Worm (Caenorhabditis elegans): Measurements from ENCODE around the gene idpp-12.

Gene idpp-12

DNA sequence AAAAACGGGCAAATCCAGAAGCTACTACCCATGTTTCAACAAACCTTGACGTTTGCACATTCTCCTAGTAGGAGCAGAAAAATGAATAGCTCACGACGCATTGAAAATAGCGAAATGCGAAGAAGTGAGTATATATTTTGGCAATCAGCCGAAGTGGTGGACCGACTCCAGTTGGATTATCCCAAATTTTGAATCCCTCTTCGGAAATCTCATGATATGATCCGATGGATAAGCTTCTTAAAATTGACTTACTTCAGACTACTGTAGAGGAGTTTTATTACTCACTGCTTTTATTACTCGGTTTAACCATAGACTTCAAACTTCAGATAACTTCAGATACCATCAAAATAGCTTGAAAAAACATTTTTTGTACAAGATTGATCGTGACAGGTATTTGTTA is 14.6 kb upstream of the idpp-12 start, which contains the start of gene gcy-23:
TSS of gene gcy-23 (minus strand) at position 101 of the 400 bp plus-strand sequence.
- no peak for TF ChIP-seq C08G9.2 (tag; optimal IDR thresholded peaks at IDR 0.05)
- no peak for TF ChIP-seq pag-3 (tag; optimal IDR thresholded peaks at IDR 0.05; ENCODE audit: borderline replicate concordance)
- no peak for TF ChIP-seq fax-1 (tag; optimal IDR thresholded peaks at IDR 0.05)
- TF ChIP-seq fkh-10 (GFP tag; optimal IDR thresholded peaks at IDR 0.05) = no peak
- TF ChIP-seq sox-2 (GFP tag; IDR thresholded peaks at IDR 0.05) = no peak
- no peak for TF ChIP-seq F13H6.1 (tag; optimal IDR thresholded peaks at IDR 0.05)
- no peak for TF ChIP-seq ceh-45 (GFP tag; IDR thresholded peaks at IDR 0.05)
- no peak for TF ChIP-seq sox-4 (tag; optimal IDR thresholded peaks at IDR 0.05)

- TF ChIP-seq hlh-15 (tag; optimal IDR thresholded peaks at IDR 0.05) (no peak), fax-1 (tag; optimal IDR thresholded peaks at IDR 0.05) (no peak), ttx-3 (tag; optimal IDR thresholded peaks at IDR 0.05) (no peak), pha-4 (tag; optimal IDR thresholded peaks at IDR 0.05) (no peak), ceh-22 (tag; optimal IDR thresholded peaks at IDR 0.05) (no peak)
Measured at ce11 chrIV:3291977-3292561, 11.7 kb upstream of the idpp-12 start, which contains the start of gene W08E12.8. Gene W08E12.8, plus strand, starts transcription at chrIV:3292371.

DNA sequence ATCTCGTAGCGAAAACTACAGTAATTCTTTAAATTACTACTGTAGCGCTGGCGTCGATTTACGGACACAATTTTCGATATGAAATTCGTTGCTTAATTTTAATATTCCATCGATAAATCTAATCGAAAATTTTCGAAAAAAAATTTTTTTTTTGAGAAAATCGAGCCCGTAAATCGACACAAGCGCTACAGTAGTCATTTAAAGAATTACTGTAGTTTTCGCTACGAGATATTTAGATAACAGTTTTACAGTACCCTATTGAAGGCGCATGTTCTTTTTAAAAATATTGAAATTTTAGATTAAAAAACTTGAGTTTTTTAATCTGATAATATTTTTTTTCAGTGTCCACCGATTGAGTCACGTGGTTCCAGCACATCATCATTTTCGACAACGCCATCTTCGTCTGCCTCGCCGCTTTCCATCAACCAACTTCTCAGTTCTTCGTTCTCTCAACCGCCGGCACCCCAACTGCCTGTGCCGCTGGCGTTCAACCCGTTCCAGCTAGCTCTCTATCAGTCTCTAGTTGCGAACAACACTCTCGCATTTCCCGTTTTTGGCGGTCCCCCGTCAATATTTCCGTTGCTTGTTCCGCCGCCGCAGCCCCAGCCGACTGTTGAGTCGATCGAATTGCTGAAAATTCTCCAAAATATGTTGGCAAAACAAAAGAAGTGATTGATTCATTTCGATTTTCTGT is 9.8 kb upstream of the idpp-12 start:
- TF ChIP-seq pha-4 (tag; optimal IDR thresholded peaks at IDR 0.05) = no peak
- TF ChIP-seq elt-4 (tag; optimal IDR thresholded peaks at IDR 0.05) = no peak
- no peak for TF ChIP-seq F13H6.1 (tag; optimal IDR thresholded peaks at IDR 0.05)
- no peak for TF ChIP-seq ets-4 (tag; optimal IDR thresholded peaks at IDR 0.05)
- TF ChIP-seq nfya-1 (tag; optimal IDR thresholded peaks at IDR 0.05) = no peak
- no peak for TF ChIP-seq sox-4 (tag; optimal IDR thresholded peaks at IDR 0.05)
- no peak for TF ChIP-seq ceh-48 (tag; optimal IDR thresholded peaks at IDR 0.05)

DNA sequence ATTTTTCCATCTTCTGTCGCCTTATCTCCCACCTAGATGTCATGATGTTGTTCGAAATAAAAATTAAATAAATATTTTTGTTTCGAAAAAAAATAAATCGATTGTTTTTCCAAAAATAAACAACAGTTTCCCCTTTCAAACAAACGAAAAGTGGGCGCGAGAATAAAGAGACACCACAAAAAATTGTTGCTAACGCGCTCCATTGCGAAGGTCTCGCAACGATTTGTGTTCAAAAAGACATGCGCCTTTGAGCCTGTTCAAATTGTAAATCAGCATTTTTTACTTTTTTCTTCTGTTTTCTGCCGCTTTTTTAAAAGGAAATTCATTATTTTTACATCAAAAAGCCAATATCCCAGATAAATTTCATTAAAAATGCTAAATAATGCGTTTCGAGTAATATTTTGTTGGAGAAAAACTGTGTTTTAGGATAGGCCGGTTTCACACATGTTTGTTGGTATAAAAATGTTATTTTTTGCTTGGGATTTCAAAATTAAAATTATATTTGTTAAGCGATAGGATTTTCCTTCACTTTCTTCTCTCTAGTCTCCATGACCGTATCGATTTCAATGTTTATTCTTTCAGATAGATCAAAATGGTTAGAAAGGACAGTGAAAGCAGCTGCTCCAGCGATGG is 9.1 kb upstream of the idpp-12 start, which contains the start of gene W08E12.7:
TSS of gene W08E12.7 (plus strand) at position 583 of the 633 bp plus-strand sequence.
- TF ChIP-seq lim-6 (tag; optimal IDR thresholded peaks at IDR 0.05) (no peak), ceh-31 (tag; optimal IDR thresholded peaks at IDR 0.05) (peak; percentile 94), pat-9 (tag; optimal IDR thresholded peaks at IDR 0.05) (peak; percentile 35), dmd-4 (tag; optimal IDR thresholded peaks at IDR 0.05; ENCODE audit: borderline replicate concordance) (peak; percentile 69), ceh-6 (GFP tag; optimal IDR thresholded peaks at IDR 0.05) (peak; percentile 22), che-1 (tag; optimal IDR thresholded peaks at IDR 0.05) (peak; percentile 25), unc-42 (tag; optimal IDR thresholded peaks at IDR 0.05) (peak; percentile 72), ceh-30 (tag; optimal IDR thresholded peaks at IDR 0.05) (peak; percentile 23), ceh-48 (tag; optimal IDR thresholded peaks at IDR 0.05) (peak; percentile 22), F13H6.1 (tag; optimal IDR thresholded peaks at IDR 0.05) (peak; percentile 57), hlh-13 (GFP tag; optimal IDR thresholded peaks at IDR 0.05) (no peak), C08G9.2 (tag; optimal IDR thresholded peaks at IDR 0.05) (peak; percentile 65), syd-9 (tag; optimal IDR thresholded peaks at IDR 0.05) (peak; percentile 35), elt-4 (tag; optimal IDR thresholded peaks at IDR 0.05) (no peak), pax-1 (tag; optimal IDR thresholded peaks at IDR 0.05) (peak; percentile 34), unc-3 (GFP tag; conservative IDR thresholded peaks at IDR 0.05) (peak; percentile 49), unc-3 (tag; optimal IDR thresholded peaks at IDR 0.05) (peak; percentile 60), T23F11.4 (GFP tag; optimal IDR thresholded peaks at IDR 0.05) (peak; percentile 17), K09A11.1 (tag; optimal IDR thresholded peaks at IDR 0.05; ENCODE audit: insufficient read depth) (peak; percentile 41), ttx-3 (tag; optimal IDR thresholded peaks at IDR 0.05) (peak; percentile 68), ztf-16 (tag; optimal IDR thresholded peaks at IDR 0.05) (peak; percentile 41), pha-2 (tag; optimal IDR thresholded peaks at IDR 0.05) (peak; percentile 15), npax-4 (tag; optimal IDR thresholded peaks at IDR 0.05) (peak; percentile 4), dve-1 (tag; optimal IDR thresholded peaks at IDR 0.05) (peak; percentile 74), fax-1 (tag; optimal IDR thresholded peaks at IDR 0.05) (peak; percentile 78), ceh-24 (tag; optimal IDR thresholded peaks at IDR 0.05) (peak; percentile 21), pros-1 (tag; optimal IDR thresholded peaks at IDR 0.05) (peak; percentile 36), K02D7.2 (tag; optimal IDR thresholded peaks at IDR 0.05) (peak; percentile 3), odd-2 (tag; optimal IDR thresholded peaks at IDR 0.05) (no peak), ets-4 (tag; optimal IDR thresholded peaks at IDR 0.05) (peak; percentile 84), ceh-19 (GFP tag; optimal IDR thresholded peaks at IDR 0.05) (peak; percentile 15), sox-4 (tag; optimal IDR thresholded peaks at IDR 0.05) (no peak), ceh-2 (tag; optimal IDR thresholded peaks at IDR 0.05) (peak; percentile 72), nhr-11 (tag; optimal IDR thresholded peaks at IDR 0.05) (no peak)
